Worm (Caenorhabditis elegans) whole organism, early embryonic: ENCODE measurements around the gene K03B8.8.

Experiments
- B0310.2 ChIP-seq: sonication (generic microtip); optimal IDR thresholded peaks from 2 replicates; lab custom pipeline; 2016; ENCODE audit warnings: mild to moderate bottlenecking, missing genetic modification characterization, missing compliant biosample characterization
- F13C5.2 ChIP-seq: sonication (generic microtip); optimal IDR thresholded peaks from 2 replicates; lab custom pipeline; 2017; ENCODE audit warnings: mild to moderate bottlenecking, missing genetic modification characterization, inconsistent platforms, missing compliant biosample characterization
- aly-1 ChIP-seq: sonication (generic microtip); optimal IDR thresholded peaks from 2 replicates; lab custom pipeline; 2016; ENCODE audit warnings: missing genetic modification characterization, missing compliant biosample characterization
- ama-1 ChIP-seq: fragments of 150-350 bp; optimal IDR thresholded peaks from 2 replicates; lab custom pipeline; 2014
- ceh-13 ChIP-seq: fragments of 200-800 bp; sonication (Bioruptor generic); optimal IDR thresholded peaks from 2 replicates; lab custom pipeline; 2018; ENCODE audit warnings: mild to moderate bottlenecking, missing genetic modification characterization, missing compliant biosample characterization
- ceh-36 ChIP-seq: sonication (generic microtip); optimal IDR thresholded peaks from 2 replicates; lab custom pipeline; 2016; ENCODE audit warnings: missing genetic modification characterization, inconsistent platforms, missing compliant biosample characterization
- ets-7 ChIP-seq: sonication (generic microtip); optimal IDR thresholded peaks from 2 replicates; lab custom pipeline; 2016; ENCODE audit warnings: missing genotype, missing genetic modification characterization, missing compliant biosample characterization
- flt-1 ChIP-seq: fragments of 200-800 bp; sonication (Bioruptor generic); IDR thresholded peaks from 2 replicates; pipeline ENCODE4 v1.3.6; 2022; ENCODE audit warnings: missing genetic modification characterization, missing compliant biosample characterization
- hmbx-1 ChIP-seq: sonication (generic microtip); optimal IDR thresholded peaks from 2 replicates; lab custom pipeline; 2016; ENCODE audit warnings: mild to moderate bottlenecking, missing genetic modification characterization, missing compliant biosample characterization
- hmg-4 ChIP-seq: fragments of 200-800 bp; sonication (Bioruptor generic); optimal IDR thresholded peaks from 2 replicates; lab custom pipeline; 2018; ENCODE audit warnings: mild to moderate bottlenecking, missing genetic modification characterization, missing compliant biosample characterization
- hnd-1 ChIP-seq: sonication (generic microtip); optimal IDR thresholded peaks from 2 replicates; lab custom pipeline; 2016; ENCODE audit warnings: missing genetic modification characterization, missing compliant biosample characterization
- pes-1 ChIP-seq: fragments of 200-800 bp; sonication (Bioruptor generic); IDR thresholded peaks from 2 replicates; pipeline ENCODE4 v1.3.6; 2022; ENCODE audit warnings: missing genetic modification reagents, missing genetic modification characterization, missing compliant biosample characterization
- scrt-1 ChIP-seq: fragments of 200-800 bp; sonication (Bioruptor generic); IDR thresholded peaks from 2 replicates; pipeline ENCODE4 v1.3.6; 2022; ENCODE audit warnings: missing genetic modification characterization, missing compliant biosample characterization
- sea-1 ChIP-seq: fragments of 200-800 bp; sonication (Bioruptor generic); conservative IDR thresholded peaks from 2 replicates; pipeline ENCODE4 v1.3.6; 2022; ENCODE audit warnings: missing genetic modification characterization, missing compliant biosample characterization
- tbx-11 ChIP-seq: fragments of 200-800 bp; sonication (Bioruptor generic); IDR thresholded peaks from 2 replicates; pipeline ENCODE4 v1.3.6; 2022; ENCODE audit warnings: missing genetic modification characterization, missing compliant biosample characterization
- tbx-37 ChIP-seq: fragments of 200-800 bp; sonication (Bioruptor generic); conservative IDR thresholded peaks from 2 replicates; pipeline ENCODE4 v1.3.6; 2022; ENCODE audit warnings: missing genetic modification reagents, missing genetic modification characterization, missing compliant biosample characterization
- tra-4 ChIP-seq: sonication (generic microtip); optimal IDR thresholded peaks from 2 replicates; lab custom pipeline; 2017; ENCODE audit warnings: missing genetic modification characterization, missing compliant biosample characterization

K03B8.8 gene

DNA sequence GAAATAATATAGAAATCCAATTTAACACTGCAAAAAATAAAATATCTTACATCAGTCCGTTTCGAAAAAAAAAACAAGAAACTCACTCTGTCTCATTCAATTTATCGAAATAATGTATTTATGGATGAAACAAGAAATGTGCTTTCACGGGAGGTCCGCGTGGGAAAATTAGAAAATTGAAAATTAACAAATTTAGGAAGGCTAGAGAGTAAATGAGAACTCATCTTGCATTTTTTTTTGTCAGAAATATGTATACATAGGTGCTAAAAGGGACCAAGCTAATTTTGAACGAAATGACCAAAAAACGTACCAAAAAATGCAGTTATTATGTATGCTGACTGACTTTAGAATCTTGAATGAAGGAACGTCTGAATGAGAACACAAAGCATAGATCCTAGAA is 13.8 kb upstream of the K03B8.8 start, which contains the start of gene T26H10.2:
Gene T26H10.2 (minus strand): TSS at position 101 of the 400 bp plus-strand sequence.
- no peak for TF ChIP-seq flt-1 (GFP tag; lab: Robert Waterston, UW)
- no peak for TF ChIP-seq scrt-1
- no peak for TF ChIP-seq sea-1 (GFP tag; lab: Robert Waterston, UW)
- TF ChIP-seq hnd-1, result no peak
- TF ChIP-seq ceh-13 (GFP tag; lab: Kevin White, UChicago), result no peak

ce11 chrV:11421605-11422004 is 10.8 kb upstream of the K03B8.8 start, which contains the start of gene des-2:
TSS of gene des-2 (minus strand) at chrV:11421705.
- TF ChIP-seq scrt-1 (no peak), hmbx-1 (tag; lab: Kevin White, UChicago) (no peak), sea-1 (GFP tag; lab: Robert Waterston, UW) (no peak), hmg-4 (GFP tag; lab: Kevin White, UChicago) (no peak), pes-1 (GFP tag; lab: Robert Waterston, UW) (no peak), ceh-13 (GFP tag; lab: Kevin White, UChicago) (no peak), flt-1 (GFP tag; lab: Robert Waterston, UW) (no peak), ets-7 (no peak), ama-1 (no peak), F13C5.2 (tag; lab: Kevin White, UChicago) (no peak), tbx-11 (GFP tag; lab: Robert Waterston, UW) (no peak), aly-1 (tag; lab: Kevin White, UChicago) (no peak)

DNA sequence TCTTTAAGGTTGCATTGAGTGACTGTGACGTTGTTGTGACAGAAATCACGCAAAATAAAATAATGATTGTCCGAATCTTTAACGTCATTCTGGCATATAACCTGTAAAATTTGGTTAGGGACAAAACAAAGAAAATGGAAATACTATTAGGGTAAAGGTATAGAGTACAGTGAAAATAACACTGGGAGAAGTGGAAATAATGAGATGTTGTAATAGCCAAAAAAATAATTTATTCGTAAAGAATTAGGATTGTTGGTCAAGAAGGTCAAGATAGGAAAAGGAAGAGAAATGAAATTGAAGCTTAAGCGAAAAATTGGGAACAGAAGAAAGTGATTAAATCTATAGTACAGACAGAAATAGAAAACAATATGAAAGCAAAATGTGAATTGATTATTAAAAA is 4.3 kb upstream of the K03B8.8 start, which contains the start of gene deg-3:
Gene deg-3 (minus strand): TSS at position 101 of the 400 bp plus-strand sequence.
- TF ChIP-seq pes-1 (GFP tag; lab: Robert Waterston, UW) (no peak), aly-1 (tag; lab: Kevin White, UChicago) (no peak), tbx-11 (GFP tag; lab: Robert Waterston, UW) (no peak), ceh-36 (tag; lab: Kevin White, UChicago) (no peak), hmbx-1 (tag; lab: Kevin White, UChicago) (no peak), hnd-1 (no peak), tbx-37 (GFP tag; lab: Robert Waterston, UW) (no peak), F13C5.2 (tag; lab: Kevin White, UChicago) (no peak), tra-4 (tag; lab: Kevin White, UChicago) (no peak), ama-1 (no peak), B0310.2 (tag; lab: Kevin White, UChicago) (no peak), sea-1 (GFP tag; lab: Robert Waterston, UW) (no peak), ets-7 (no peak), scrt-1 (no peak), hmg-4 (GFP tag; lab: Kevin White, UChicago) (no peak), ceh-13 (GFP tag; lab: Kevin White, UChicago) (no peak), flt-1 (GFP tag; lab: Robert Waterston, UW) (no peak)

ce11 chrV:11412125-11412524 is 1.3 kb upstream of the K03B8.8 start:
- no peak for TF ChIP-seq pes-1 (GFP tag; lab: Robert Waterston, UW)

- TF ChIP-seq scrt-1 (no peak), flt-1 (GFP tag; lab: Robert Waterston, UW) (no peak), aly-1 (tag; lab: Kevin White, UChicago) (no peak), hmg-4 (GFP tag; lab: Kevin White, UChicago) (no peak)
Measured at ce11 chrV:11407251-11407650, 3.6 kb downstream of the K03B8.8 start, which contains the start of gene K03B8.6. TSS of gene K03B8.6 (plus strand) at chrV:11407584.

DNA sequence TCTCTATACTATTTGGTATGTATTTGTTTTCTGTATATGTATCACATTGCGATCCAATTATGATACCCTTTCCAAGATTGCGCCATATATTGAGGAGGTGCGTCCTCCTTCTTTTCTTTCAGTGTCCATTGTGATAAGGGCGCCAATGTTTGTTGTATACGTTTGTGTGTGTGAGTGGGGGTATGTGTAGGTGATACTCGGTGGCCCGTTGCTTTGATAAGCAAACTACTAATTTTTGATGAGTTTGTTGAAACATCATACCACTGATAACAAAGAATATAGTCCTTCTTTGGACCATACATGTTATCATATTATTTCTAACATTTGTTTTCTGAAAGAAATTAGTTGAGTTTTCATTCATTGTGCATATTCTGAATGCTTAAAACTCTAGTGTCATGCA is 7.1 kb downstream of the K03B8.8 start:
- no peak for TF ChIP-seq B0310.2 (tag; lab: Kevin White, UChicago)
- no peak for TF ChIP-seq flt-1 (GFP tag; lab: Robert Waterston, UW)

DNA sequence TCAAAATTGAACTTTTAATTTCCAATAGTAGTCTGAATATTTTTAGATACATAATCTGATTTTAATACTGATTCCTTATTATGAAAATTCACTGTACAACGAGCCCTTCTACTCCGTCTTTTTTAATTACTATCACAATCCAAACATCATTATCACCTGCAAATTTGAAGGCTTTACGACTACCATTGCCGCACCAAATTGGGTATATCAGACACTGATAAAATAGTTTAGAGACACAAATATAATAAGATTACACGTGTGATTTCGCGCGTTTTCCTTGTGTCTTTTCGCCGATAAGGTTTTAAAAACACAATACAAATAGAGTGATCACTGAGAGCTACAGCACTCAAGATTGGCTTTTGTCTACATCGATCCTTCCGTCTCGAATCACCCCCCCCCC is 7.7 kb downstream of the K03B8.8 start:
- TF ChIP-seq tbx-37 (GFP tag; lab: Robert Waterston, UW), result no peak
- TF ChIP-seq tra-4 (tag; lab: Kevin White, UChicago), result no peak
- no peak for TF ChIP-seq ceh-36 (tag; lab: Kevin White, UChicago)
- TF ChIP-seq ceh-13 (GFP tag; lab: Kevin White, UChicago), result no peak
- TF ChIP-seq hnd-1, result no peak
- no peak for TF ChIP-seq aly-1 (tag; lab: Kevin White, UChicago)
- no peak for TF ChIP-seq ama-1
- TF ChIP-seq B0310.2 (tag; lab: Kevin White, UChicago), result no peak
- TF ChIP-seq flt-1 (GFP tag; lab: Robert Waterston, UW), result no peak
- no peak for TF ChIP-seq hmg-4 (GFP tag; lab: Kevin White, UChicago)
- TF ChIP-seq sea-1 (GFP tag; lab: Robert Waterston, UW), result no peak
- TF ChIP-seq F13C5.2 (tag; lab: Kevin White, UChicago), result no peak
- TF ChIP-seq tbx-11 (GFP tag; lab: Robert Waterston, UW), result no peak
- TF ChIP-seq scrt-1, result no peak
- TF ChIP-seq hmbx-1 (tag; lab: Kevin White, UChicago), result no peak
- no peak for TF ChIP-seq ets-7
- no peak for TF ChIP-seq pes-1 (GFP tag; lab: Robert Waterston, UW)

- no peak for TF ChIP-seq sea-1 (GFP tag; lab: Robert Waterston, UW)
- TF ChIP-seq ets-7, result no peak
- TF ChIP-seq ceh-36 (tag; lab: Kevin White, UChicago), result no peak
- TF ChIP-seq aly-1 (tag; lab: Kevin White, UChicago), result no peak
- no peak for TF ChIP-seq F13C5.2 (tag; lab: Kevin White, UChicago)
- TF ChIP-seq hmg-4 (GFP tag; lab: Kevin White, UChicago), result no peak
Measured at ce11 chrV:11402610-11403009, 8.2 kb downstream of the K03B8.8 start, which contains the start of gene nas-19. TSS of gene nas-19 (minus strand) at chrV:11402710.
